Worm (Caenorhabditis elegans) whole organism, mixed stage, embryonic: Measurements from ENCODE around the gene best-21.
"Not testable (repeated sequence)": the region's sequence is repeated elsewhere in the genome, so short reads cannot be mapped to it uniquely, and the experiment has no call there.

ENCODE experiments used
- bed-3 ChIP-seq: fragments of 200-800 bp; sonication (Bioruptor generic); optimal IDR thresholded peaks from 3 replicates; lab custom pipeline; 2018; ENCODE audit warnings: mild to moderate bottlenecking, missing genetic modification characterization, moderate library complexity, missing compliant biosample characterization
- blmp-1 ChIP-seq: fragments of 150-350 bp; optimal IDR thresholded peaks from 2 replicates; lab custom pipeline; 2014; ENCODE audit warnings: missing biosample characterization, missing genetic modification characterization
- ceh-83 ChIP-seq: fragments of 200-800 bp; sonication (Bioruptor generic); optimal IDR thresholded peaks from 2 replicates; lab custom pipeline; 2018; ENCODE audit warnings: mild to moderate bottlenecking, missing genetic modification characterization, missing compliant biosample characterization
- ces-1 ChIP-seq: fragments of 150-350 bp; optimal IDR thresholded peaks from 2 replicates; lab custom pipeline; 2014; ENCODE audit warnings: missing biosample characterization, missing genetic modification reagents, missing genetic modification characterization
- cnd-1 ChIP-seq: fragments of 200-800 bp; sonication (Bioruptor generic); optimal IDR thresholded peaks from 2 replicates; lab custom pipeline; 2018; ENCODE audit warnings: mild to moderate bottlenecking, missing genetic modification characterization, missing compliant biosample characterization
- drap-1 ChIP-seq: fragments of 200-800 bp; sonication (Bioruptor generic); optimal IDR thresholded peaks from 3 replicates; lab custom pipeline; 2018; ENCODE audit warnings: mild to moderate bottlenecking, missing genetic modification characterization, missing compliant biosample characterization
- elt-1 ChIP-seq: sonication (generic microtip); optimal IDR thresholded peaks from 2 replicates; lab custom pipeline; 2017; ENCODE audit warnings: missing genetic modification characterization, mild to moderate bottlenecking, missing compliant biosample characterization, antibody characterized with exemption, moderate library complexity, borderline replicate concordance; ENCODE audit not compliant: insufficient read depth
- elt-3 ChIP-seq: fragments of 150-350 bp; optimal IDR thresholded peaks from 2 replicates; lab custom pipeline; 2014; ENCODE audit warnings: missing biosample characterization, missing genetic modification characterization
- flh-1 ChIP-seq: fragments of 200-800 bp; sonication (Bioruptor generic); optimal IDR thresholded peaks from 2 replicates; lab custom pipeline; 2018; ENCODE audit warnings: mild to moderate bottlenecking, missing genetic modification characterization, moderate library complexity, missing compliant biosample characterization
- hlh-1 ChIP-seq: fragments of 150-350 bp; optimal IDR thresholded peaks from 2 replicates; lab custom pipeline; 2014; ENCODE audit warnings: missing biosample characterization, missing genetic modification reagents, missing genetic modification characterization
- lin-13 ChIP-seq: fragments of 150-350 bp; optimal IDR thresholded peaks from 2 replicates; lab custom pipeline; 2014; ENCODE audit warnings: missing biosample characterization, missing genetic modification characterization
- lin-32 ChIP-seq: fragments of 200-800 bp; sonication (Bioruptor generic); optimal IDR thresholded peaks from 2 replicates; lab custom pipeline; 2018; ENCODE audit warnings: mild to moderate bottlenecking, missing genetic modification characterization, missing compliant biosample characterization
- mab-5 ChIP-seq: fragments of 150-350 bp; optimal IDR thresholded peaks from 2 replicates; lab custom pipeline; 2014; ENCODE audit warnings: missing biosample characterization, missing genetic modification characterization
- mep-1 ChIP-seq: fragments of 150-350 bp; optimal IDR thresholded peaks from 2 replicates; lab custom pipeline; 2017; ENCODE audit warnings: missing biosample characterization, missing genetic modification reagents, missing genetic modification characterization, inconsistent platforms
- mls-2 ChIP-seq: sonication (generic microtip); optimal IDR thresholded peaks from 2 replicates; lab custom pipeline; 2016; ENCODE audit warnings: mild to moderate bottlenecking, missing genetic modification characterization, moderate library complexity, missing compliant biosample characterization
- nhr-12 ChIP-seq: fragments of 150-350 bp; optimal IDR thresholded peaks from 2 replicates; lab custom pipeline; 2014; ENCODE audit warnings: missing biosample characterization, missing genetic modification characterization
- nhr-2 ChIP-seq: fragments of 150-350 bp; optimal IDR thresholded peaks from 2 replicates; lab custom pipeline; 2014; ENCODE audit warnings: missing biosample characterization, missing genetic modification characterization
- nhr-237 ChIP-seq: fragments of 150-350 bp; optimal IDR thresholded peaks from 2 replicates; lab custom pipeline; 2014; ENCODE audit warnings: missing biosample characterization, missing genetic modification characterization
- nhr-28 ChIP-seq: fragments of 150-350 bp; optimal IDR thresholded peaks from 2 replicates; lab custom pipeline; 2014; ENCODE audit warnings: missing biosample characterization, missing genetic modification characterization
- nhr-76 ChIP-seq: sonication (generic microtip); optimal IDR thresholded peaks from 2 replicates; lab custom pipeline; 2017; ENCODE audit warnings: missing biosample characterization, missing genetic modification characterization
- pha-4 ChIP-seq: fragments of 150-350 bp; optimal IDR thresholded peaks from 2 replicates; lab custom pipeline; 2018; ENCODE audit warnings: missing biosample characterization, missing genetic modification reagents, missing genetic modification characterization
- sem-2 ChIP-seq: fragments of 200-800 bp; sonication (Bioruptor generic); optimal IDR thresholded peaks from 2 replicates; lab custom pipeline; 2018; ENCODE audit warnings: mild to moderate bottlenecking, missing genetic modification characterization, missing compliant biosample characterization
- snpc-4 ChIP-seq: fragments of 150-350 bp; optimal IDR thresholded peaks from 2 replicates; lab custom pipeline; 2014; ENCODE audit warnings: missing biosample characterization, missing genetic modification characterization
- sptf-1 ChIP-seq: sonication (generic microtip); optimal IDR thresholded peaks from 2 replicates; lab custom pipeline; 2017; ENCODE audit warnings: mild to moderate bottlenecking, missing genetic modification characterization, moderate library complexity, missing compliant biosample characterization
- tbx-8 ChIP-seq: fragments of 200-800 bp; sonication (Bioruptor generic); optimal IDR thresholded peaks from 2 replicates; lab custom pipeline; 2018; ENCODE audit warnings: mild to moderate bottlenecking, missing genetic modification characterization, moderate library complexity, missing compliant biosample characterization
- unc-39 ChIP-seq: fragments of 150-350 bp; optimal IDR thresholded peaks from 2 replicates; lab custom pipeline; 2014; ENCODE audit warnings: missing biosample characterization, missing genetic modification characterization
- unc-62 ChIP-seq: fragments of 150-350 bp; optimal IDR thresholded peaks from 2 replicates; lab custom pipeline; 2014; ENCODE audit warnings: missing biosample characterization, missing genetic modification reagents, missing genetic modification characterization
- zip-8 ChIP-seq: fragments of 150-350 bp; optimal IDR thresholded peaks from 2 replicates; lab custom pipeline; 2014; ENCODE audit warnings: missing biosample characterization, missing genetic modification characterization
- ztf-11 ChIP-seq: fragments of 150-350 bp; optimal IDR thresholded peaks from 2 replicates; lab custom pipeline; 2014; ENCODE audit warnings: missing biosample characterization, missing genetic modification characterization

The best-21 gene

ce11 chrIV:15291607-15292006 is 10.6 kb upstream of the best-21 start, which contains the start of gene pqn-91:
Gene pqn-91 (plus strand): TSS chrIV:15291907.
- TF ChIP-seq flh-1 (GFP tag; lab: Kevin White, UChicago) (no peak), elt-1 (tag; lab: Kevin White, UChicago) (no peak), sptf-1 (tag; lab: Kevin White, UChicago) (no peak), hlh-1 (tag; lab: Kevin White, UChicago) (no peak), sem-2 (GFP tag; lab: Kevin White, UChicago) (no peak), cnd-1 (no peak), nhr-76 (tag; lab: Kevin White, UChicago) (no peak), mep-1 (tag; lab: Kevin White, UChicago) (no peak)

ce11 chrIV:15294040-15294439 is 8.2 kb upstream of the best-21 start, which contains the start of gene Y73F8A.10:
Gene Y73F8A.10 (plus strand): TSS chrIV:15294340.
- TF ChIP-seq blmp-1 (tag; lab: Kevin White, UChicago) (no peak), ceh-83 (no peak), nhr-12 (tag; lab: Kevin White, UChicago) (no peak), elt-3 (tag; lab: Kevin White, UChicago) (no peak), lin-32 (GFP tag; lab: Kevin White, UChicago) (no peak), mab-5 (tag; lab: Kevin White, UChicago) (no peak), lin-13 (tag; lab: Kevin White, UChicago) (no peak), nhr-2 (tag; lab: Kevin White, UChicago) (no peak), bed-3 (GFP tag; lab: Kevin White, UChicago) (no peak), ces-1 (no peak), zip-8 (no peak), sem-2 (GFP tag; lab: Kevin White, UChicago) (no peak), nhr-28 (no peak)

ce11 chrIV:15300041-15300440 is 2.2 kb upstream of the best-21 start:
- no peak for TF ChIP-seq lin-13 (tag; lab: Kevin White, UChicago)
- TF ChIP-seq elt-3 (tag; lab: Kevin White, UChicago), result no peak
- no peak for TF ChIP-seq nhr-12 (tag; lab: Kevin White, UChicago)
- TF ChIP-seq mls-2 (tag; lab: Kevin White, UChicago), result no peak
- no peak for TF ChIP-seq unc-62 (GFP tag; lab: Kevin White, UChicago)
- TF ChIP-seq nhr-237 (tag; lab: Kevin White, UChicago), result no peak
- TF ChIP-seq drap-1 (GFP tag; lab: Kevin White, UChicago), result no peak
- no peak for TF ChIP-seq sptf-1 (tag; lab: Kevin White, UChicago)
- TF ChIP-seq nhr-28, result no peak
- TF ChIP-seq tbx-8 (GFP tag; lab: Kevin White, UChicago), result no peak
- TF ChIP-seq sem-2 (GFP tag; lab: Kevin White, UChicago), result no peak
- TF ChIP-seq mab-5 (tag; lab: Kevin White, UChicago), result no peak
- TF ChIP-seq lin-32 (GFP tag; lab: Kevin White, UChicago), result no peak
- TF ChIP-seq blmp-1 (tag; lab: Kevin White, UChicago), result no peak
- TF ChIP-seq snpc-4 (tag; lab: Kevin White, UChicago), result no peak

- TF ChIP-seq nhr-2, nhr-237, lin-13 (tag; lab: Kevin White, UChicago): not testable (repeated sequence)
- TF ChIP-seq, all 35 proteins: peak for 0; not testable (repeated sequence) for 35
These were observed 9.3 kb downstream of the best-21 start, which contains the start of gene Y73F8A.12 for ce11 chrIV:15311590-15311989. Gene Y73F8A.12 (minus strand): TSS chrIV:15311690.

ce11 chrIV:15312008-15312407 is 9.8 kb downstream of the best-21 start, which contains the start of gene Y73F8A.13:
Gene Y73F8A.13 (plus strand): TSS chrIV:15312247.
- TF ChIP-seq pha-4, result peak; percentile 33
- TF ChIP-seq nhr-76 (tag; lab: Kevin White, UChicago), result no peak
- peak; percentile 2 for TF ChIP-seq hlh-1 (tag; lab: Kevin White, UChicago)
- TF ChIP-seq sem-2 (GFP tag; lab: Kevin White, UChicago), result no peak

DNA sequence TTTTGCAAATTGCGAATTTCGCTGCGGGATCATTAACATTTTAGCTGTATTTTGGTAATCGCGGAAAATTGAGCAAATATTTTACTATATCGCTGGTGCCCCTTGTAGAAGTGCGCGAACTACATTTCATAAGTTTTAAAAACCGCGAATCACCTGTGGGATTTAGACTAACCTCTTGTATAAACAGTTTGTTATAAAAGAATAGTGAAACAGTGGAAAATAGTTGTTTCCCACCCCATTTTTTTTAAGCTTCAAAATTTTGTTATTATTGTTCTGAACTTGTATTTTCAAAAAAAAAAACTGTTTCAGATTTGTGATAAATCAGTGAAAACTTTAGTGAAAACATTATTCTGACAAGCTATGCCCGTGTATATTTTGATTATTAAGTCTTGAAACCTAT is 13.3 kb downstream of the best-21 start:
- TF ChIP-seq blmp-1 (tag; lab: Kevin White, UChicago), result no peak
- no peak for TF ChIP-seq unc-39 (tag; lab: Kevin White, UChicago)
- TF ChIP-seq lin-13 (tag; lab: Kevin White, UChicago), result no peak
- no peak for TF ChIP-seq ztf-11 (tag; lab: Kevin White, UChicago)
- no peak for TF ChIP-seq mls-2 (tag; lab: Kevin White, UChicago)
